Worm (Caenorhabditis elegans) whole organism, L4 larva: ENCODE results near the gene F14D2.5.
A peak's percentile ranks its signal among the peaks of the same experiment; 100 is the strongest.

Experiments
- D1046.2 ChIP-seq: fragments of 200-800 bp; sonication (Bioruptor generic); IDR thresholded peaks from 2 replicates; pipeline ENCODE4 v1.3.6; 2022; ENCODE audit warnings: missing genetic modification characterization, missing compliant biosample characterization
- F26F4.8 ChIP-seq: fragments of 200-800 bp; sonication (Bioruptor generic); conservative IDR thresholded peaks from 2 replicates; pipeline ENCODE4 v1.3.6; 2022; ENCODE audit warnings: missing genetic modification characterization, missing compliant biosample characterization
- T20F7.1 ChIP-seq: fragments of 200-800 bp; sonication (Bioruptor generic); optimal IDR thresholded peaks from 2 replicates; lab custom pipeline; 2018; ENCODE audit warnings: mild to moderate bottlenecking, missing genetic modification characterization, missing compliant biosample characterization
- Y5F2A.4 ChIP-seq: fragments of 200-800 bp; sonication (Bioruptor generic); optimal IDR thresholded peaks from 2 replicates; lab custom pipeline; 2018; ENCODE audit warnings: mild to moderate bottlenecking, missing genetic modification characterization, missing compliant biosample characterization
- aha-1 ChIP-seq: fragments of 150-350 bp; peaks from one replicate; lab custom pipeline; 2014; ENCODE audit warnings: missing biosample characterization, missing genetic modification characterization
- ceh-28 ChIP-seq: fragments of 150-350 bp; optimal IDR thresholded peaks from 2 replicates; lab custom pipeline; 2014; ENCODE audit warnings: missing biosample characterization, missing genetic modification reagents, missing genetic modification characterization
- ceh-82 ChIP-seq: sonication (generic microtip); optimal IDR thresholded peaks from 2 replicates; lab custom pipeline; 2017; ENCODE audit warnings: missing biosample characterization, missing genetic modification characterization
- cey-2 ChIP-seq: sonication (generic microtip); optimal IDR thresholded peaks from 3 replicates; lab custom pipeline; 2017; ENCODE audit warnings: missing genetic modification characterization, mild to moderate bottlenecking, missing compliant biosample characterization, antibody characterized with exemption, borderline replicate concordance; ENCODE audit not compliant: insufficient read depth
- daf-16 ChIP-seq, 3 experiments: sonication (generic microtip); optimal IDR thresholded peaks; 2 replicates each; lab custom pipeline; 2016 to 2017; ENCODE audit warnings: missing genetic modification characterization in 3 of 3, missing genetic modification reagents in 3 of 3, mild to moderate bottlenecking in 2 of 3, missing compliant biosample characterization in 2 of 3, missing biosample characterization in 1 of 3, moderate library complexity in 1 of 3
- dmd-8 ChIP-seq: fragments of 200-800 bp; sonication (Bioruptor generic); IDR thresholded peaks from 2 replicates; pipeline ENCODE4 v1.3.6; 2022; ENCODE audit warnings: missing genetic modification characterization, missing compliant biosample characterization
- dmd-9 ChIP-seq: fragments of 200-800 bp; sonication (Bioruptor generic); IDR thresholded peaks from 2 replicates; pipeline ENCODE4 v1.3.6; 2022; ENCODE audit warnings: missing genetic modification reagents, missing genetic modification characterization, missing compliant biosample characterization
- egl-27 ChIP-seq: sonication (generic microtip); optimal IDR thresholded peaks from 3 replicates; lab custom pipeline; 2017; ENCODE audit warnings: missing biosample characterization, missing genetic modification reagents, missing genetic modification characterization
- egl-43 ChIP-seq: fragments of 200-800 bp; sonication (Bioruptor generic); IDR thresholded peaks from 2 replicates; pipeline ENCODE4 v1.3.6; 2022; ENCODE audit warnings: missing genetic modification reagents, missing genetic modification characterization, missing compliant biosample characterization
- fkh-10 ChIP-seq: fragments of 150-350 bp; optimal IDR thresholded peaks from 2 replicates; lab custom pipeline; 2014; ENCODE audit warnings: missing biosample characterization, missing genetic modification reagents, missing genetic modification characterization
- fos-1 ChIP-seq: fragments of 150-350 bp; optimal IDR thresholded peaks from 2 replicates; lab custom pipeline; 2014; ENCODE audit warnings: missing biosample characterization, missing genetic modification characterization
- gei-8 ChIP-seq: fragments of 200-800 bp; sonication (Bioruptor generic); optimal IDR thresholded peaks from 2 replicates; lab custom pipeline; 2018; ENCODE audit warnings: mild to moderate bottlenecking, missing genetic modification characterization, missing compliant biosample characterization
- hlh-11 ChIP-seq: fragments of 200-800 bp; sonication (Bioruptor generic); optimal IDR thresholded peaks from 2 replicates; lab custom pipeline; 2018; ENCODE audit warnings: mild to moderate bottlenecking, missing genetic modification characterization, missing compliant biosample characterization
- lin-29 ChIP-seq: fragments of 200-800 bp; sonication (Bioruptor generic); IDR thresholded peaks from 2 replicates; pipeline ENCODE4 v1.3.6; 2022; ENCODE audit warnings: missing genetic modification reagents, missing genetic modification characterization, missing compliant biosample characterization
- lin-38 ChIP-seq: fragments of 200-800 bp; sonication (Bioruptor generic); IDR thresholded peaks from 2 replicates; pipeline ENCODE4 v1.3.6; 2022; ENCODE audit warnings: missing genetic modification reagents, missing genetic modification characterization, missing compliant biosample characterization
- madf-5 ChIP-seq, 2 experiments: fragments of 200-800 bp; sonication (Bioruptor generic); IDR thresholded peaks; 2 replicates each; pipeline ENCODE4 v1.3.6; 2022; ENCODE audit warnings: missing compliant biosample characterization in 2 of 2, missing genetic modification characterization in 2 of 2
- mdl-1 ChIP-seq, 2 experiments: fragments of 150-350 bp in 1 of 2; sonication (generic microtip) in 1 of 2; optimal IDR thresholded peaks; 2 replicates each; lab custom pipeline; 2014 to 2017; ENCODE audit warnings: missing biosample characterization in 2 of 2, missing genetic modification characterization in 2 of 2
- mxl-2 ChIP-seq: fragments of 200-800 bp; sonication (Bioruptor generic); conservative IDR thresholded peaks from 2 replicates; pipeline ENCODE4 v1.3.6; 2022; ENCODE audit warnings: missing genetic modification reagents, missing genetic modification characterization, missing compliant biosample characterization
- nhr-11 ChIP-seq: fragments of 150-350 bp; optimal IDR thresholded peaks from 2 replicates; lab custom pipeline; 2014; ENCODE audit warnings: missing biosample characterization, missing genetic modification characterization
- nhr-237 ChIP-seq: sonication (generic microtip); optimal IDR thresholded peaks from 2 replicates; lab custom pipeline; 2017; ENCODE audit warnings: missing biosample characterization, missing genetic modification characterization
- nhr-6 ChIP-seq: fragments of 150-350 bp; optimal IDR thresholded peaks from 2 replicates; lab custom pipeline; 2014; ENCODE audit warnings: missing biosample characterization, missing genetic modification characterization
- nhr-76 ChIP-seq: fragments of 150-350 bp; optimal IDR thresholded peaks from 2 replicates; lab custom pipeline; 2014; ENCODE audit warnings: missing biosample characterization, missing genetic modification characterization
- pha-4 ChIP-seq, 2 experiments: fragments of 150-350 bp in 1 of 2; fragments of 200-800 bp in 1 of 2; sonication (Bioruptor generic) in 1 of 2; IDR thresholded peaks in 1 of 2; optimal IDR thresholded peaks in 1 of 2; 2 replicates each; pipeline versions ENCODE4 v1.3.6 to Lab custom; 2014 to 2022; ENCODE audit warnings: missing genetic modification characterization in 2 of 2, missing genetic modification reagents in 2 of 2, missing biosample characterization in 1 of 2, missing compliant biosample characterization in 1 of 2
- set-16 ChIP-seq: fragments of 200-800 bp; sonication (Bioruptor generic); IDR thresholded peaks from 2 replicates; pipeline ENCODE4 v1.3.6; 2022; ENCODE audit warnings: missing genetic modification reagents, missing genetic modification characterization, missing compliant biosample characterization
- snpc-1.2 ChIP-seq: fragments of 200-800 bp; sonication (Bioruptor generic); IDR thresholded peaks from 2 replicates; pipeline ENCODE4 v1.3.6; 2022; ENCODE audit warnings: missing genetic modification reagents, missing genetic modification characterization, missing compliant biosample characterization
- unc-130 ChIP-seq: sonication (generic microtip); optimal IDR thresholded peaks from 2 replicates; lab custom pipeline; 2016; ENCODE audit warnings: missing genetic modification reagents, missing genetic modification characterization, missing compliant biosample characterization
- unc-39 ChIP-seq: sonication (generic microtip); optimal IDR thresholded peaks from 2 replicates; lab custom pipeline; 2017; ENCODE audit warnings: missing biosample characterization, missing genetic modification characterization
- vab-7 ChIP-seq: fragments of 200-800 bp; sonication (Bioruptor generic); IDR thresholded peaks from 2 replicates; pipeline ENCODE4 v1.3.6; 2022; ENCODE audit warnings: missing genetic modification reagents, missing genetic modification characterization, missing compliant biosample characterization
- zag-1 ChIP-seq: fragments of 150-350 bp; optimal IDR thresholded peaks from 2 replicates; lab custom pipeline; 2014; ENCODE audit warnings: missing biosample characterization, missing genetic modification characterization
- zfp-2 ChIP-seq: sonication (generic microtip); optimal IDR thresholded peaks from 2 replicates; lab custom pipeline; 2016; ENCODE audit warnings: mild to moderate bottlenecking, missing genetic modification characterization, missing compliant biosample characterization
- zip-2 ChIP-seq: fragments of 150-350 bp; optimal IDR thresholded peaks from 2 replicates; lab custom pipeline; 2014; ENCODE audit warnings: missing biosample characterization, missing genetic modification characterization

Gene F14D2.5

ce11 chrII:3343714-3344113 is 3.4 kb downstream of the F14D2.5 start, which contains the start of gene F14D2.15:
Gene F14D2.15 (minus strand): TSS chrII:3343814.
- TF ChIP-seq nhr-76 (no peak), ceh-28 (tag; lab: Kevin White, UChicago) (peak; percentile 49)
- TF ChIP-seq, all 104 proteins: peak for 1

ce11 chrII:3344917-3345316 is 4.6 kb downstream of the F14D2.5 start, which contains the start of gene bath-28:
Gene bath-28 (minus strand): TSS chrII:3344967.
- TF ChIP-seq dmd-8, result no peak

ce11 chrII:3346328-3346780 is 6.0 kb downstream of the F14D2.5 start, which contains the start of gene bath-30:
Gene bath-30 (minus strand): TSS chrII:3346378.
- no peak for TF ChIP-seq set-16
- TF ChIP-seq lin-38 (GFP tag; lab: Robert Waterston, UW), result 0 out of 2 replicates have a peak, but pooled peaks have one; percentile 12

- no peak for TF ChIP-seq mdl-1 (tag; optimal IDR thresholded peaks at IDR 0.05; lab: Kevin White, UChicago)
- no peak for TF ChIP-seq fkh-10 (GFP tag; lab: Kevin White, UChicago)
- TF ChIP-seq zag-1, result no peak
- no peak for TF ChIP-seq set-16
- no peak for TF ChIP-seq snpc-1.2 (GFP tag; lab: Robert Waterston, UW)
- no peak for TF ChIP-seq hlh-11 (tag; lab: Kevin White, UChicago)
- TF ChIP-seq dmd-9 (GFP tag; lab: Robert Waterston, UW), result no peak
- peak; percentile 33 for TF ChIP-seq aha-1 (tag; lab: Kevin White, UChicago)
Observed at ce11 chrII:3347940-3348610, 7.7 kb downstream of the F14D2.5 start, which contains the start of the genes F14D2.14 and bath-29. Gene F14D2.14 (minus strand): TSS chrII:3347990. Gene bath-29 (plus strand): TSS chrII:3348560.

- TF ChIP-seq daf-16 (GFP tag; optimal IDR thresholded peaks at IDR 0.05; lab: Kevin White, UChicago) (no peak), daf-16 (tag; optimal IDR thresholded peaks at IDR 0.05; lab: Kevin White, UChicago) (no peak), set-16 (no peak), vab-7 (GFP tag; lab: Robert Waterston, UW) (no peak), fos-1 (no peak), cey-2 (tag; lab: Kevin White, UChicago) (no peak), ceh-82 (tag; lab: Kevin White, UChicago) (no peak), mdl-1 (tag; optimal IDR thresholded peaks at IDR 0.05; lab: Kevin White, UChicago) (no peak), pha-4 (GFP tag; IDR thresholded peaks at IDR 0.05; lab: Robert Waterston, UW) (no peak), pha-4 (tag; optimal IDR thresholded peaks at IDR 0.05; lab: Kevin White, UChicago) (no peak), madf-5 (GFP tag; IDR thresholded peaks at IDR 0.05; lab: Robert Waterston, UW) (no peak), unc-130 (GFP tag; lab: Kevin White, UChicago) (no peak), lin-29 (GFP tag; lab: Robert Waterston, UW) (no peak)
Observed at ce11 chrII:3349820-3350291, 9.5 kb downstream of the F14D2.5 start, which contains the start of gene F14D2.8. Gene F14D2.8 (minus strand): TSS chrII:3349870.

ce11 chrII:3358834-3359233 is 18.5 kb downstream of the F14D2.5 start, which contains the start of the genes lido-14 and bath-27:
Gene lido-14 (plus strand): TSS chrII:3359134.
Gene bath-27 (plus strand): TSS chrII:3359139.
- TF ChIP-seq mxl-2 (GFP tag; lab: Robert Waterston, UW) (no peak), nhr-237 (tag; lab: Kevin White, UChicago) (no peak), nhr-6 (tag; lab: Kevin White, UChicago) (no peak), egl-43 (GFP tag; lab: Robert Waterston, UW) (no peak), Y5F2A.4 (GFP tag; lab: Kevin White, UChicago) (no peak), nhr-11 (tag; lab: Kevin White, UChicago) (no peak), zfp-2 (tag; lab: Kevin White, UChicago) (no peak), D1046.2 (no peak), ceh-82 (tag; lab: Kevin White, UChicago) (no peak), egl-27 (tag; lab: Kevin White, UChicago) (no peak), unc-39 (tag; lab: Kevin White, UChicago) (no peak), gei-8 (GFP tag; lab: Kevin White, UChicago) (no peak), T20F7.1 (GFP tag; lab: Kevin White, UChicago) (no peak), dmd-9 (GFP tag; lab: Robert Waterston, UW) (no peak), zip-2 (no peak), F26F4.8 (GFP tag; lab: Robert Waterston, UW) (no peak)
